Worm (Caenorhabditis elegans): ENCODE measurements around the gene F26A1.1.

ce11 chrIII:4887291-4887690, 37.0 kb downstream of the F26A1.1 start, which contains the start of gene clec-6:
- TF ChIP-seq him-1 (tag; optimal IDR thresholded peaks at IDR 0.05), result no peak
- no peak for TF ChIP-seq W03F9.2 (tag; optimal IDR thresholded peaks at IDR 0.05)
